Fruit fly (Drosophila melanogaster): ENCODE data around the gene ro.

ro gene

DNA sequence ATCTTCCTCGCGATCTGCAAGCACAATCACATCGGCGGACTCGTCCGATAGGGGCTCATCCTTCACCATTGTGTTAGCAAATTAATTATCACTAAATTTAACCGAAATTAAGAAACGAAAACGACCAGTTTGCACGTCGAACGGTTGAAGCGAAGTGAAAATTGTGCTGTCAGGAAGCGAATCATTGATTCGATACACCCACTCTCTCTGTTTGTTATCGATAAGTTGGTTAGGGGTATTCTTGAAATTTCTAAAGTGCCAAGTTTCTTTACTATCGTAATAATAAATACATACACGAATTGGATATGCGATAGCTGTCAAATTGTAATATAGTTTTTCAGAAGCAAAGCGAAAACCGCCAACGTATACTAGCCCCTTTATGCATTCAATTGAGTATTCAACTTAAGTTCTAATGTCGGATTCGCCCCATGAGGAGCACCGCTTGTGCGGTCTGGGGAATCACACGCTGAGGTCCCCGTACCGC lies 5.4 kb downstream of the ro start, which contains the start of gene Rb97D (continued):
- no peak for TF ChIP-seq CG15011 (GFP tag; optimal IDR thresholded peaks at IDR 0.05)
- TF ChIP-seq CG14965 (GFP tag; optimal IDR thresholded peaks at IDR 0.05; ENCODE audit: borderline replicate concordance) = no peak
- TF ChIP-seq CG4730 (GFP tag; IDR thresholded peaks at IDR 0.05) = peak; percentile 39; the same call in 1 of the 2 replicates
- peak; percentile 69 for TF ChIP-seq Hmr (GFP tag; optimal IDR thresholded peaks at IDR 0.05)
- TF ChIP-seq CG1647 (GFP tag; optimal IDR thresholded peaks at IDR 0.05) = peak; percentile 54
- TF ChIP-seq CG12744 (GFP tag; optimal IDR thresholded peaks at IDR 0.05) = peak; percentile 61
- peak; percentile 67 for TF ChIP-seq lmd (GFP tag; IDR thresholded peaks at IDR 0.05)
- TF ChIP-seq unc-4 (GFP tag; IDR thresholded peaks at IDR 0.05; ENCODE audit: partially characterized antibody) = peak; percentile 88
- TF ChIP-seq E2f2 (GFP tag; IDR thresholded peaks at IDR 0.05) = peak; percentile 50
- peak; percentile 44 for TF ChIP-seq CG18764 (GFP tag; optimal IDR thresholded peaks at IDR 0.05)
- TF ChIP-seq gsb (GFP tag; IDR thresholded peaks at IDR 0.05) = peak; percentile 61
- TF ChIP-seq CG8924 (tag; optimal IDR thresholded peaks at IDR 0.05) = peak; percentile 59
- TF ChIP-seq Max (GFP tag; optimal IDR thresholded peaks at IDR 0.05) = peak; percentile 12
- peak; percentile 44 for TF ChIP-seq CG13775 (GFP tag; optimal IDR thresholded peaks at IDR 0.05)
- TF ChIP-seq pfk (GFP tag; optimal IDR thresholded peaks at IDR 0.05) = no peak
- peak; percentile 41; the same call in 1 of the 2 replicates for TF ChIP-seq cas (GFP tag; IDR thresholded peaks at IDR 0.05)
- no peak for TF ChIP-seq sima (GFP tag; optimal IDR thresholded peaks at IDR 0.05)
- no peak for TF ChIP-seq Dp (GFP tag; optimal IDR thresholded peaks at IDR 0.05)
- peak; percentile 54; the same call in 1 of the 2 replicates for TF ChIP-seq E2f1 (GFP tag; IDR thresholded peaks at IDR 0.05)
- TF ChIP-seq CG8944 (GFP tag; optimal IDR thresholded peaks at IDR 0.05) = peak; percentile 59
- TF ChIP-seq Hmx (GFP tag; optimal IDR thresholded peaks at IDR 0.05) = peak; percentile 60
- peak; percentile 85 for TF ChIP-seq bbx (GFP tag; IDR thresholded peaks at IDR 0.05; ENCODE audit: partially characterized antibody)
- peak; percentile 96 for TF ChIP-seq Ets65A (GFP tag)
- peak; percentile 4; the same call in 1 of the 2 replicates for TF ChIP-seq al (GFP tag; IDR thresholded peaks at IDR 0.05)
- peak; percentile 81 for TF ChIP-seq NFAT (GFP tag; IDR thresholded peaks at IDR 0.05)
- peak; percentile 83 for TF ChIP-seq chm (GFP tag; IDR thresholded peaks at IDR 0.05)
- TF ChIP-seq CG14050 (GFP tag; IDR thresholded peaks at IDR 0.05) = peak; percentile 47; the same call in 2 of the 3 replicates
- TF ChIP-seq tio (GFP tag; optimal IDR thresholded peaks at IDR 0.05) = no peak
- peak; percentile 38 for TF ChIP-seq dm (GFP tag; optimal IDR thresholded peaks at IDR 0.05)
- TF ChIP-seq Gug (GFP tag; IDR thresholded peaks at IDR 0.05) = peak; percentile 62
- peak; percentile 84 for TF ChIP-seq BEAF-32 (GFP tag; optimal IDR thresholded peaks at IDR 0.05)
- peak; percentile 76 for TF ChIP-seq Bteb2 (GFP tag; optimal IDR thresholded peaks at IDR 0.05)
- no peak for TF ChIP-seq dimm (GFP tag; IDR thresholded peaks at IDR 0.05)
- no peak for TF ChIP-seq pita (GFP tag; optimal IDR thresholded peaks at IDR 0.05)
- TF ChIP-seq da (GFP tag; optimal IDR thresholded peaks at IDR 0.05) = no peak
- TF ChIP-seq ranshi (GFP tag; IDR thresholded peaks at IDR 0.05) = peak; percentile 50
- TF ChIP-seq CG10462 (GFP tag; optimal IDR thresholded peaks at IDR 0.05) = no peak
- TF ChIP-seq sr (GFP tag; IDR thresholded peaks at IDR 0.05) = peak; percentile 6; the same call in 2 of the 3 replicates
- TF ChIP-seq HLH4C (GFP tag; IDR thresholded peaks at IDR 0.05; ENCODE audit: partially characterized antibody) = peak; percentile 82
- TF ChIP-seq Tbp (GFP tag; optimal IDR thresholded peaks at IDR 0.05) = no peak
- no peak for TF ChIP-seq CG31388 (GFP tag; optimal IDR thresholded peaks at IDR 0.05)
- TF ChIP-seq mirr (GFP tag; optimal IDR thresholded peaks at IDR 0.05) = no peak
- peak; percentile 69 for TF ChIP-seq zfh2 (GFP tag; optimal IDR thresholded peaks at IDR 0.05)
- TF ChIP-seq mld (GFP tag; IDR thresholded peaks at IDR 0.05; ENCODE audit: partially characterized antibody) = peak; percentile 48; the same call in 2 of the 3 replicates
- peak; percentile 60 for TF ChIP-seq zen (tag; optimal IDR thresholded peaks at IDR 0.05)
- TF ChIP-seq Mad (GFP tag; optimal IDR thresholded peaks at IDR 0.05) = peak; percentile 56
- TF ChIP-seq Xrp1 (GFP tag; IDR thresholded peaks at IDR 0.05) = peak; percentile 78
- TF ChIP-seq CG31365 (tag; optimal IDR thresholded peaks at IDR 0.05) = peak; percentile 21
- TF ChIP-seq chif (GFP tag; optimal IDR thresholded peaks at IDR 0.05) = peak; percentile 58 to 63
- peak; percentile 72 for TF ChIP-seq Sry-δ (GFP tag; optimal IDR thresholded peaks at IDR 0.05)
- TF ChIP-seq CG9932 (GFP tag; IDR thresholded peaks at IDR 0.05) = peak; percentile 84

All from whole organism, embryonic.